Fruit fly (Drosophila melanogaster) whole organism: ENCODE results near the gene alphaTub84B.

Source experiments
- CG8478 ChIP-seq: fragments of >200 bp; optimal IDR thresholded peaks from 2 replicates; lab custom pipeline; 2018; ENCODE audit warnings: inconsistent platforms
- Dll ChIP-seq: fragments of >200 bp; optimal IDR thresholded peaks from 2 replicates; lab custom pipeline; 2017
- pan ChIP-seq: fragments of >200 bp; optimal IDR thresholded peaks from 2 replicates; lab custom pipeline; 2017
- usp ChIP-seq: fragments of >200 bp; optimal IDR thresholded peaks from 2 replicates; lab custom pipeline; 2017; ENCODE audit warnings: missing biosample characterization, missing genetic modification characterization, mixed read lengths

- TF ChIP-seq Dll (lab: Kevin White, UChicago) (no peak), usp (no peak), pan (lab: Kevin White, UChicago) (no peak), CG8478 (lab: Kevin White, UChicago) (no peak)
Measured at dm6 chr3R:7091904-7092303, 5.5 kb downstream of the alphaTub84B start.
